Worm (Caenorhabditis elegans): ENCODE results near the gene col-147.

DNA sequence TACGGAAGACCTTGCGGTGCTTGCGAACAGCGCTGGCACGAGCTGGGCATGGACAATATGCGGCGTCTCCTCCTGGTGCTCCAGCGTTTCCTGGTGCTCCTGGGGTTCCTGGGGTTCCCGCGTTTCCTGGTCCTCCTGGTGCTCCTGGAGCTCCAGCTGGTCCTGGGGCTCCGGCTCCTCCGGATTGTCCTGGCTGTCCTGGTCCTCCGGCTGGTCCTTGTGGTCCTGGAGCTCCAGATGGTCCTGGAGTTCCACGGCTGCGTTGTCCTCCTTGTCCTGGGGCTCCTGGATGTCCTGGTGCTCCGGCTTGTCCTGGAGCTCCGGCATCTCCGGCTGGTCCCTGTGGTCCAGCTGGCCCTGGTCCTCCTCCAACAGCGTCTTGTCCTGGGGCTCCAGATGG is 790 bp downstream of the col-147 start:
- TF ChIP-seq tab-1 (GFP tag; IDR thresholded peaks at IDR 0.05) (no peak), med-1 (GFP tag; optimal IDR thresholded peaks at IDR 0.05; ENCODE audit: insufficient read depth) (no peak), T22C8.4 (GFP tag; IDR thresholded peaks at IDR 0.05) (no peak)
